Worm (Caenorhabditis elegans) whole organism, L1 larva: ENCODE results near the gene Y51H7BR.8.

ENCODE experiments used
- ama-1 ChIP-seq: fragments of 150-350 bp; optimal IDR thresholded peaks from 2 replicates; lab custom pipeline; 2014
- dsc-1 ChIP-seq: sonication (generic microtip); optimal IDR thresholded peaks from 2 replicates; lab custom pipeline; 2016; ENCODE audit warnings: mild to moderate bottlenecking, missing genetic modification characterization, missing compliant biosample characterization
- elt-3 ChIP-seq, 6 experiments: fragments of 150-350 bp in 1 of 6; sonication (generic microtip); optimal IDR thresholded peaks; 2 replicates each; lab custom pipeline; 2017 to 2018; ENCODE audit warnings: missing biosample characterization in 6 of 6, missing genetic modification characterization in 6 of 6, inconsistent platforms in 1 of 6
- lsy-2 ChIP-seq, 2 experiments: fragments of 150-350 bp; optimal IDR thresholded peaks; 2 replicates each; lab custom pipeline; 2014; ENCODE audit warnings: missing biosample characterization in 2 of 2, missing genetic modification characterization in 2 of 2
- nhr-28 ChIP-seq: fragments of 150-350 bp; optimal IDR thresholded peaks from 2 replicates; lab custom pipeline; 2014; ENCODE audit warnings: missing biosample characterization, missing genetic modification characterization
- unc-86 ChIP-seq: sonication (generic microtip); optimal IDR thresholded peaks from 2 replicates; lab custom pipeline; 2016; ENCODE audit warnings: missing genetic modification characterization, missing compliant biosample characterization
- unc-98 ChIP-seq: fragments of 200-800 bp; sonication (Bioruptor generic); IDR thresholded peaks from 2 replicates; pipeline ENCODE4 v1.3.6; 2022; ENCODE audit warnings: missing genetic modification characterization, missing compliant biosample characterization

- no peak for TF ChIP-seq elt-3 (tag; optimal IDR thresholded peaks at IDR 0.05; lab: Kevin White, UChicago)
- TF ChIP-seq lsy-2 (tag; optimal IDR thresholded peaks at IDR 0.05; lab: Kevin White, UChicago) = no peak
- peak; percentile 20 for TF ChIP-seq dsc-1
- no peak for TF ChIP-seq unc-86 (tag; lab: Kevin White, UChicago)
- no peak for TF ChIP-seq unc-98 (GFP tag; lab: Robert Waterston, UW)
- TF ChIP-seq nhr-28 (tag; lab: Kevin White, UChicago) = no peak
- TF ChIP-seq ama-1 = no peak
Measured at ce11 chrII:1478522-1478921, 40.5 kb upstream of the Y51H7BR.8 start.
